Worm (Caenorhabditis elegans) whole organism, midembryonic: ENCODE measurements around the gene M142.8.

ENCODE experiments used
- T22C8.4 ChIP-seq: fragments of 200-800 bp; sonication (Bioruptor generic); IDR thresholded peaks from 2 replicates; pipeline ENCODE4 v1.3.6; 2022; ENCODE audit warnings: missing genetic modification characterization, missing compliant biosample characterization
- cog-1 ChIP-seq: sonication (generic microtip); optimal IDR thresholded peaks from 2 replicates; lab custom pipeline; 2016; ENCODE audit warnings: missing genetic modification characterization, missing compliant biosample characterization
- flt-1 ChIP-seq: fragments of 200-800 bp; sonication (Bioruptor generic); IDR thresholded peaks from 2 replicates; pipeline ENCODE4 v1.3.6; 2022; ENCODE audit warnings: missing genetic modification characterization, missing compliant biosample characterization
- klf-2 ChIP-seq: fragments of 200-800 bp; sonication (Bioruptor generic); conservative IDR thresholded peaks from 2 replicates; pipeline ENCODE4 v1.3.6; 2022; ENCODE audit warnings: missing genetic modification reagents, missing genetic modification characterization, missing compliant biosample characterization
- med-1 ChIP-seq: sonication (generic microtip); optimal IDR thresholded peaks from 2 replicates; lab custom pipeline; 2017; ENCODE audit warnings: missing genetic modification characterization, mild to moderate bottlenecking, missing compliant biosample characterization, antibody characterized with exemption, missing genetic modification reagents; ENCODE audit not compliant: insufficient read depth
- ref-1 ChIP-seq: fragments of 200-800 bp; sonication (Bioruptor generic); conservative IDR thresholded peaks from 2 replicates; pipeline ENCODE4 v1.3.6; 2022; ENCODE audit warnings: missing genetic modification reagents, missing genetic modification characterization, missing compliant biosample characterization
- tab-1 ChIP-seq: fragments of 200-800 bp; sonication (Bioruptor generic); IDR thresholded peaks from 2 replicates; pipeline ENCODE4 v1.3.6; 2022; ENCODE audit warnings: missing genetic modification characterization, missing compliant biosample characterization
- ztf-23 ChIP-seq: fragments of 200-800 bp; sonication (Bioruptor generic); IDR thresholded peaks from 2 replicates; pipeline ENCODE4 v1.3.6; 2022; ENCODE audit warnings: missing genetic modification reagents, missing genetic modification characterization, missing compliant biosample characterization
- ztf-29 ChIP-seq: fragments of 200-800 bp; sonication (Bioruptor generic); IDR thresholded peaks from 2 replicates; pipeline ENCODE4 v1.3.6; 2022; ENCODE audit warnings: missing genetic modification reagents, missing genetic modification characterization, missing compliant biosample characterization

The M142.8 gene

DNA sequence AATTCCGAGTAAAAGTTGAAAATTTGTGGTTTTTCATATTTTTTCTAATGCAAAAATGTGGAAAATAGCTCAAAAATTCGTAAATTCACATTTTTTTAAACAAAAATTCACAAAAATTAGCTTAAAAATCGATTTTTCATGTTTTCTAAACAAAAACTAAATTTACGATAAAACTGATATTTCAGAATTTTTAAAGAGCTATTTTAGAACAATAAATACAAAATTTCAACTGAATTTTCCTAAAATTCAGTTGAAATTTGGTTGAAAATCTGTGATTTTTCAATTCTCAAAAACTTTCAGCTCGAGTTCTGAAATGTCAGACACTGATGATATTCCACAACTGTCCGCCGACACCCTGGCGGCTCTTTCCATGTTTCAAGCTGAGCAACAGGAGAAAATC is at the start of gene M142.8:
Gene M142.8 (plus strand): TSS at position 301 of the 400 bp plus-strand sequence.
- TF ChIP-seq tab-1 (GFP tag; lab: Robert Waterston, UW): no peak
- TF ChIP-seq ztf-23 (GFP tag; lab: Robert Waterston, UW): no peak
- no peak for TF ChIP-seq med-1 (GFP tag; lab: Kevin White, UChicago)
- no peak for TF ChIP-seq T22C8.4 (GFP tag; lab: Robert Waterston, UW)
- no peak for TF ChIP-seq klf-2 (GFP tag; lab: Robert Waterston, UW)
- TF ChIP-seq flt-1 (GFP tag; lab: Robert Waterston, UW): no peak
- no peak for TF ChIP-seq ztf-29 (GFP tag; lab: Robert Waterston, UW)
- TF ChIP-seq ref-1 (GFP tag; lab: Robert Waterston, UW): no peak
- TF ChIP-seq cog-1 (tag; lab: Kevin White, UChicago): no peak

DNA sequence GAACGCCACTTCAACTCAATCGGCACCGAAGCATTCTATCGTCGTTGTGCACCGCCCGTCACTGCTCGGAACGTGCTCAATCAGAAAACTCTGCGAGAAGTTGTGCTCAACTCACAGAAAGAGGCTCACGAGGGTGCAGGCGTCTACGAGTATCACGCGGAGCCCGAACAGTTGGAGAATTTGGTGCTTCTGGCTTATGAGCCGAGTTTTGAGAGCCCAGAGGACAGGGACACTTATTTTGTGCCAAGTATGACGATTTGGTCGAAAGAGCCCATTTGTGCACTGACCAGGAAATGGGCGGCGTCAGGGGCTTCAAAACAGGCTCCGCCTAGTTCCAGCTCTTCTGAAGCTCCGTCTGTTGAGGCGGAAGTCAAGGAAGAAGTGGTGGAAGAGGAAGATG is 44.6 kb upstream of the M142.8 start:
- no peak for TF ChIP-seq ztf-23 (GFP tag; lab: Robert Waterston, UW)
- TF ChIP-seq cog-1 (tag; lab: Kevin White, UChicago): no peak
- TF ChIP-seq med-1 (GFP tag; lab: Kevin White, UChicago): no peak
- no peak for TF ChIP-seq klf-2 (GFP tag; lab: Robert Waterston, UW)
- no peak for TF ChIP-seq ztf-29 (GFP tag; lab: Robert Waterston, UW)
- no peak for TF ChIP-seq T22C8.4 (GFP tag; lab: Robert Waterston, UW)
- no peak for TF ChIP-seq flt-1 (GFP tag; lab: Robert Waterston, UW)
- TF ChIP-seq tab-1 (GFP tag; lab: Robert Waterston, UW): no peak
- no peak for TF ChIP-seq ref-1 (GFP tag; lab: Robert Waterston, UW)

DNA sequence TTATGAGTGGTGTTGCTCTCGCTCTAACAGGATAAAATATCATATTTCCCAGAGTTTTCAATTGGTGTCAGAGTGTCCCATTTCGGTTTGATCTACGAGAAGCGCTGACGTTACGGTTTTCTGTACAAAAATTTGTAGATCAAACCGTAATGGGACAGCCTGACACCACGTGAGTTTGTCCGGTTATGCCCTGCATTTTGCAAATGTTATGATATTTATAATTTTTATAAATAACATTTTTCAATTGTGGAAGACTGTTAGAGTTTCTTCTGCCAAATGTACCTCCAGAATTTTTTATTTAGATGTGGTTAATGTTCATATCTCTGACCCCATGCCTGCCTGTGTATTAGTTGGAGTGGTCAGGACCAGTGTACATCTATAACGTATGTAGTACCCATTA is 39.2 kb upstream of the M142.8 start, which contains the start of gene fbxb-87:
Gene fbxb-87 (plus strand): TSS at position 301 of the 400 bp plus-strand sequence.
- TF ChIP-seq cog-1 (tag; lab: Kevin White, UChicago): no peak
- no peak for TF ChIP-seq ref-1 (GFP tag; lab: Robert Waterston, UW)
- TF ChIP-seq tab-1 (GFP tag; lab: Robert Waterston, UW): no peak
- TF ChIP-seq med-1 (GFP tag; lab: Kevin White, UChicago): no peak
- no peak for TF ChIP-seq ztf-23 (GFP tag; lab: Robert Waterston, UW)
- no peak for TF ChIP-seq T22C8.4 (GFP tag; lab: Robert Waterston, UW)
- no peak for TF ChIP-seq ztf-29 (GFP tag; lab: Robert Waterston, UW)
- TF ChIP-seq klf-2 (GFP tag; lab: Robert Waterston, UW): no peak

DNA sequence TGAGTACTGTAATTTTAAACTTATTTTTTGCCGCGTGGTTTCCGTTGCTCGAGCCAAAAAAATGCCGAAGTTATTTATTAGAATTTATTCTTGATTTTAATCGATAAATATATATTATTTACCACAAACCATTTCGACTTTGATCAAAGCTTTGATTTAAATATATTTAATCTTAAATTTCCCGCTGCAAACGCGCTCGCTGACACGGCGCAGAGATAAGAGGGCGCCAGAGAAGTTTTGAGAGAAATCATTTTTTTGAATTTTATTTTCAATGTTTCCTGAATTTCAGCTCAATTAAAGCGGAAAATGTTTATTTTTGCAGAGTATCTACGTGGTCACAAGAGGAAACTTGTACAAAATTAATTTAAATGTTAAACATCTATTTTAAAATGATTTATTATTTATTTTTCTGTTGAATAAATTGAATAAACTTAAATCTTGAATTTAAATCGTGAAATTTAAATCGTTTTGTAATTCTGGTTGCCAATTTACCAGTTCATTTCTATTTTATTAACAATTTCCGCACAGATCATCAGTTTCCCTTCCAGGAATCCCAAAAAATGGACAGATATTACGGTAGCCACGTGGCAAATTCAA is 37.5 kb upstream of the M142.8 start, which contains the start of gene com-1:
Gene com-1 (plus strand): TSS at position 547 of the 597 bp plus-strand sequence.
- TF ChIP-seq tab-1 (GFP tag; lab: Robert Waterston, UW) (no peak), ref-1 (GFP tag; lab: Robert Waterston, UW) (no peak), cog-1 (tag; lab: Kevin White, UChicago) (no peak), klf-2 (GFP tag; lab: Robert Waterston, UW) (no peak), ztf-29 (GFP tag; lab: Robert Waterston, UW) (no peak), med-1 (GFP tag; lab: Kevin White, UChicago) (no peak), flt-1 (GFP tag; lab: Robert Waterston, UW) (no peak), T22C8.4 (GFP tag; lab: Robert Waterston, UW) (no peak), ztf-23 (GFP tag; lab: Robert Waterston, UW) (no peak)

DNA sequence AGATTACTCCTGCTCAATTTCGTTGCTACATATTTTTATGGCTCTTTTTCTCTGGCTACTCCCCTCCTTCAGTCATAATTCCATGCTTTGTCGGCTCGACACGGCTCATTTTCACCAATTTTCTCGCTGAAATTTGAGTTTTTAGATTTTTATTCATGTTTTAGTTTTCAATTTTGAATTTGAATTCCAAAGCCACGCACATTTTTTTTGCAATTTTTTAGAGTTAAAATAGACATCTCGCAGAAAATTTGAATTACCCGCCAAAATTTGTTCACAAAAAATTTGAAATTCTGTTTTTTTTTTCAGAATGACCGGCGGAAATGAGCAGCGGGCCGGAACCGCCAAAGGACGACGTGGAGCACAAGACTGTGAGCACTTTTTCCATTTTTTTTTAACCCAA is 31.1 kb upstream of the M142.8 start, which contains the start of gene unc-119:
Gene unc-119 (plus strand): TSS at position 301 of the 400 bp plus-strand sequence.
- no peak for TF ChIP-seq ztf-29 (GFP tag; lab: Robert Waterston, UW)
- no peak for TF ChIP-seq T22C8.4 (GFP tag; lab: Robert Waterston, UW)
- no peak for TF ChIP-seq ref-1 (GFP tag; lab: Robert Waterston, UW)
- no peak for TF ChIP-seq cog-1 (tag; lab: Kevin White, UChicago)
- TF ChIP-seq ztf-23 (GFP tag; lab: Robert Waterston, UW): no peak
- no peak for TF ChIP-seq klf-2 (GFP tag; lab: Robert Waterston, UW)
- no peak for TF ChIP-seq flt-1 (GFP tag; lab: Robert Waterston, UW)
- TF ChIP-seq tab-1 (GFP tag; lab: Robert Waterston, UW): no peak
- no peak for TF ChIP-seq med-1 (GFP tag; lab: Kevin White, UChicago)

DNA sequence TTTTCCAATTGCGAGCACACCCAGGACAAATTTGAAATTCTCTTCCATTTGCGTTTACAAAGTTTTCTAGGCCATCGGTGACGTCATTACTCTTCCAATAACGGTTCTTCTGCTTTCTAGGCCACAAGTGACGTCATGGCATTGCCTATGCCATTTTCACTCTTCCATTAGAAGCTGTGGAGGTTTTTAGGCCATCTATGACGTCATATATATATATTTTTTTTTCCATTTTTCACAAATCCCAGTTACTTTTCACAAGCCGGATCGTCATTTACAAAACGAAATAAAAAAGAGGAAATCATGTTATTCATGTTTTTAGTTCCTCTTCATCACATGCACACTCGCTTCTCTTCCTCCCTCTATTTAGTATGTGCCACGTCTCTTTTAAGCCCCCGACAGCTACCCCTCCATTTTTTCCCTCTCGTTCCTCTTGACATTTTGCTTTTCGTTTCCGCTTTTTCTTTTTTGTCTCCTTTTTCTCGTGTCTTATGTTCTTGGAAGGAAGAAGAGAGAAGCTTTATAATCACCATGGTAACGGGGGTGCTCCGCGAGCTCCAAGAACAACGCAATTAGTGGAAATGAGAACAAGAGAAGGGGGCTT is 30.3 kb upstream of the M142.8 start:
- TF ChIP-seq tab-1 (GFP tag; lab: Robert Waterston, UW): no peak
- no peak for TF ChIP-seq ref-1 (GFP tag; lab: Robert Waterston, UW)
- no peak for TF ChIP-seq T22C8.4 (GFP tag; lab: Robert Waterston, UW)
- TF ChIP-seq ztf-29 (GFP tag; lab: Robert Waterston, UW): no peak
- no peak for TF ChIP-seq klf-2 (GFP tag; lab: Robert Waterston, UW)
- TF ChIP-seq cog-1 (tag; lab: Kevin White, UChicago): no peak

DNA sequence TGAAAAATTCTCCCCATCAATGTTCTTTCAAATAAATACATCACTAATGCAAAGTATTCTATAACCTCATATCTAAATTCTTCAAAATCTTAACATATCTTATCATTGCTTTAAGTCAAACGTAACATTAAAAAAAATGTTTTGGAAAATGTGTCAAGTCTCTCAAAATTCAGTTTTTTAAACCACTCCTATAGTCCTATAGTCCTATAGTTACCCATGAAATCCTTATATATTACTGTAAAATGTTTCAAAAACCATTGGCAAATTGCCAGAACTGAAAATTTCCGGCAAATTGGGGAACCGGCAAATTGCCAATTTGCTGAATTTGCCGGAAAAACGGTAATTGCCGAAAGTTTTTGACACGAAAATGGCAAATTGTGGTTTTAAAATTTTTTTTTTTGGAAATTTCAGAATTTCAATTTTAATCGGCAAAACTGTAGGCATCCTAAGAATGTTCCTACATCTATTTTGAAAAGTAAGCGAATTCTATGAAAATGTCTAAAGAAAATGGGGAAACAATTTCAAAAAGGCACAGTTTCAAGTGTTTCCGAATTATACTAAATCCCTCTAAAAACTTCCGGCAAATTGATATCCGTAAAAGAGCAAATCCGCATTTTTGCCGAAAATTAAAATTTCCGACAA is 29.0 kb upstream of the M142.8 start:
- no peak for TF ChIP-seq ref-1 (GFP tag; lab: Robert Waterston, UW)
- no peak for TF ChIP-seq ztf-23 (GFP tag; lab: Robert Waterston, UW)
- no peak for TF ChIP-seq ztf-29 (GFP tag; lab: Robert Waterston, UW)
- no peak for TF ChIP-seq T22C8.4 (GFP tag; lab: Robert Waterston, UW)
- TF ChIP-seq med-1 (GFP tag; lab: Kevin White, UChicago): no peak
- no peak for TF ChIP-seq cog-1 (tag; lab: Kevin White, UChicago)
- no peak for TF ChIP-seq klf-2 (GFP tag; lab: Robert Waterston, UW)
- no peak for TF ChIP-seq tab-1 (GFP tag; lab: Robert Waterston, UW)

DNA sequence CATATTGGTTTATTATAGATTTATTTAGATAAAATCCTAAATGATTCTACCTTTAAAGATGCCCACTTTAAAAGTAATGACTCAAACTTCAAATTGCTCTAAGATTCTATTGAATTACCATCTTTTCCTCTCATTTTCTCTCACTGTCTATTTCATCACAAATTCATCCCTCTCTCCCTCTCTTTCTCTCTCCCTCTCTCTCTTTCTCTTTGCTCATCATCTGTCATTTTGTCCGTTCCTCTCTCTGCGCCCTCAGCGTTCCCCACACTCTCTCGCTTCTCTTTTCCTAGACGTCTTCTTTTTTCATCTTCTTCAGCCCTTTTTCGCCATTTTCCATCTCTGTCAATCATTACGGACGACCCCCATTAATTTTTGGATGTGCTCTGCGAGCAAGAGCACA is 28.3 kb upstream of the M142.8 start:
- TF ChIP-seq ztf-23 (GFP tag; lab: Robert Waterston, UW) (0 out of 2 replicates have a peak, but pooled peaks have one; percentile 11), klf-2 (GFP tag; lab: Robert Waterston, UW) (no peak)
